Fruit fly (Drosophila melanogaster): ENCODE results near the gene CG3457.
A peak's percentile ranks its signal among the peaks of the same experiment; 100 is the strongest.

CG3457 gene

dm6 chrX:2219899-2220298, 32.3 kb downstream of the CG3457 start (continued):
- TF ChIP-seq Sox15 (GFP tag; optimal IDR thresholded peaks at IDR 0.05) (no peak), CG32006 (GFP tag; optimal IDR thresholded peaks at IDR 0.05) (peak; percentile 76), CG6163 (GFP tag; IDR thresholded peaks at IDR 0.05) (peak; percentile 58; the same call in 2 of the 3 replicates), Ets96B (tag; optimal IDR thresholded peaks at IDR 0.05) (peak; percentile 5), CG8632 (GFP tag; optimal IDR thresholded peaks at IDR 0.05) (no peak), Smox (GFP tag; optimal IDR thresholded peaks at IDR 0.05) (no peak), acj6 (GFP tag; optimal IDR thresholded peaks at IDR 0.05) (peak; percentile 16), CG8119 (GFP tag; IDR thresholded peaks at IDR 0.05) (peak; percentile 45; the same call in 2 of the 3 replicates), svp (GFP tag) (peak; percentile 66)

dm6 chrX:2221598-2221997, 34.0 kb downstream of the CG3457 start:
- TF ChIP-seq CG9139 (GFP tag; optimal IDR thresholded peaks at IDR 0.05) (no peak), Sox102F (GFP tag; optimal IDR thresholded peaks at IDR 0.05) (no peak), CG3032 (tag; optimal IDR thresholded peaks at IDR 0.05) (no peak), CG6792 (GFP tag; optimal IDR thresholded peaks at IDR 0.05) (no peak), vri (GFP tag; optimal IDR thresholded peaks at IDR 0.05) (no peak), CG16779 (tag; optimal IDR thresholded peaks at IDR 0.05) (no peak)

- TF ChIP-seq Smox (GFP tag; optimal IDR thresholded peaks at IDR 0.05) (no peak), CG6854 (GFP tag; optimal IDR thresholded peaks at IDR 0.05) (peak; percentile 80), CG8319 (GFP tag; optimal IDR thresholded peaks at IDR 0.05) (peak; percentile 85), dsx (GFP tag; optimal IDR thresholded peaks at IDR 0.05; ENCODE audit: poor library complexity, severe bottlenecking) (peak; percentile 89), Gug (GFP tag; IDR thresholded peaks at IDR 0.05) (peak; percentile 82), CG11902 (GFP tag; optimal IDR thresholded peaks at IDR 0.05) (peak; percentile 79), CG1621 (tag; optimal IDR thresholded peaks at IDR 0.05) (peak; percentile 73), Sox102F (GFP tag; optimal IDR thresholded peaks at IDR 0.05) (no peak), CG32006 (GFP tag; optimal IDR thresholded peaks at IDR 0.05) (peak; percentile 78), CG34406 (GFP tag; optimal IDR thresholded peaks at IDR 0.05) (peak; percentile 73), CG8119 (GFP tag; IDR thresholded peaks at IDR 0.05) (peak; percentile 84), CG31627 (GFP tag; optimal IDR thresholded peaks at IDR 0.05) (peak; percentile 74), Eip93F (GFP tag; optimal IDR thresholded peaks at IDR 0.05) (peak; percentile 85), dac (GFP tag; optimal IDR thresholded peaks at IDR 0.05) (peak; percentile 58), CG11294 (GFP tag; IDR thresholded peaks at IDR 0.05) (peak; percentile 66; the same call in 1 of the 2 replicates), Sox15 (GFP tag; optimal IDR thresholded peaks at IDR 0.05) (peak; percentile 67), Blimp-1 (GFP tag; optimal IDR thresholded peaks at IDR 0.05) (peak; percentile 71), CG10631 (GFP tag; optimal IDR thresholded peaks at IDR 0.05) (no peak), pdm3 (GFP tag; optimal IDR thresholded peaks at IDR 0.05) (no peak), CG3032 (tag; optimal IDR thresholded peaks at IDR 0.05) (peak; percentile 92), CG6276 (GFP tag; optimal IDR thresholded peaks at IDR 0.05) (peak; percentile 91), spab (GFP tag; optimal IDR thresholded peaks at IDR 0.05) (peak; percentile 87), esn (GFP tag; optimal IDR thresholded peaks at IDR 0.05) (peak; percentile 84), CG6792 (GFP tag; optimal IDR thresholded peaks at IDR 0.05) (peak; percentile 81), fd59A (GFP tag; optimal IDR thresholded peaks at IDR 0.05) (peak; percentile 69), acj6 (GFP tag; optimal IDR thresholded peaks at IDR 0.05) (no peak), Hr38 (GFP tag; optimal IDR thresholded peaks at IDR 0.05) (no peak), Hr39 (GFP tag; optimal IDR thresholded peaks at IDR 0.05) (peak; percentile 79), CG7368 (GFP tag; optimal IDR thresholded peaks at IDR 0.05) (peak; percentile 93), CG8632 (GFP tag; optimal IDR thresholded peaks at IDR 0.05) (peak; percentile 84), Met (GFP tag; optimal IDR thresholded peaks at IDR 0.05) (peak; percentile 92), Hr4 (GFP tag; optimal IDR thresholded peaks at IDR 0.05) (no peak), cyc (GFP tag; optimal IDR thresholded peaks at IDR 0.05) (peak; percentile 88), Ets21C (GFP tag; optimal IDR thresholded peaks at IDR 0.05) (peak; percentile 68), svp (GFP tag) (peak; percentile 96), OdsH (GFP tag; optimal IDR thresholded peaks at IDR 0.05) (no peak), Lpt (GFP tag; optimal IDR thresholded peaks at IDR 0.05) (peak; percentile 70), lz (GFP tag; optimal IDR thresholded peaks at IDR 0.05) (peak; percentile 77), topi (GFP tag; optimal IDR thresholded peaks at IDR 0.05) (peak; percentile 90), fd85E (GFP tag; optimal IDR thresholded peaks at IDR 0.05) (no peak), CG9139 (GFP tag; optimal IDR thresholded peaks at IDR 0.05) (peak; percentile 75), eg (GFP tag; IDR thresholded peaks at IDR 0.05) (peak; percentile 86)
These were observed 34.7 kb downstream of the CG3457 start, which contains the start of gene Vinc for dm6 chrX:2222181-2222790. Vinc (minus strand) TSS chrX:2222567.

All from whole organism, prepupa.